Worm (Caenorhabditis elegans) whole organism, early embryonic: Measurements from ENCODE around the gene F28B12.6.

Source experiments
- F13C5.2 ChIP-seq: sonication (generic microtip); optimal IDR thresholded peaks from 2 replicates; lab custom pipeline; 2017; ENCODE audit warnings: mild to moderate bottlenecking, missing genetic modification characterization, inconsistent platforms, missing compliant biosample characterization
- ama-1 ChIP-seq: fragments of 150-350 bp; optimal IDR thresholded peaks from 2 replicates; lab custom pipeline; 2014
- ceh-13 ChIP-seq: fragments of 200-800 bp; sonication (Bioruptor generic); optimal IDR thresholded peaks from 2 replicates; lab custom pipeline; 2018; ENCODE audit warnings: mild to moderate bottlenecking, missing genetic modification characterization, missing compliant biosample characterization
- ceh-36 ChIP-seq: sonication (generic microtip); optimal IDR thresholded peaks from 2 replicates; lab custom pipeline; 2016; ENCODE audit warnings: missing genetic modification characterization, inconsistent platforms, missing compliant biosample characterization
- hmbx-1 ChIP-seq: sonication (generic microtip); optimal IDR thresholded peaks from 2 replicates; lab custom pipeline; 2016; ENCODE audit warnings: mild to moderate bottlenecking, missing genetic modification characterization, missing compliant biosample characterization
- pes-1 ChIP-seq: fragments of 200-800 bp; sonication (Bioruptor generic); IDR thresholded peaks from 2 replicates; pipeline ENCODE4 v1.3.6; 2022; ENCODE audit warnings: missing genetic modification reagents, missing genetic modification characterization, missing compliant biosample characterization
- scrt-1 ChIP-seq: fragments of 200-800 bp; sonication (Bioruptor generic); IDR thresholded peaks from 2 replicates; pipeline ENCODE4 v1.3.6; 2022; ENCODE audit warnings: missing genetic modification characterization, missing compliant biosample characterization
- tra-4 ChIP-seq: sonication (generic microtip); optimal IDR thresholded peaks from 2 replicates; lab custom pipeline; 2017; ENCODE audit warnings: missing genetic modification characterization, missing compliant biosample characterization

- no peak for TF ChIP-seq F13C5.2 (tag; lab: Kevin White, UChicago)
- no peak for TF ChIP-seq ama-1 (lab: Kevin White, UChicago)
- TF ChIP-seq ceh-36 (tag; lab: Kevin White, UChicago): peak; percentile 24
- TF ChIP-seq ceh-13: no peak
- no peak for TF ChIP-seq pes-1 (GFP tag; lab: Robert Waterston, UW)
- no peak for TF ChIP-seq hmbx-1 (tag; lab: Kevin White, UChicago)
- no peak for TF ChIP-seq scrt-1 (GFP tag; lab: Robert Waterston, UW)
- no peak for TF ChIP-seq tra-4 (tag; lab: Kevin White, UChicago)
These were observed 7.5 kb upstream of the F28B12.6 start for ce11 chrII:5933133-5933532.
